Worm (Caenorhabditis elegans) whole organism, L2 larva: ENCODE data around the gene idpb-1.

Experiments
- fos-1 ChIP-seq: fragments of 150-350 bp; optimal IDR thresholded peaks from 2 replicates; lab custom pipeline; 2014; ENCODE audit warnings: missing biosample characterization, missing genetic modification characterization
- ztf-11 ChIP-seq: sonication (generic microtip); optimal IDR thresholded peaks from 2 replicates; lab custom pipeline; 2017; ENCODE audit warnings: missing biosample characterization, missing genetic modification characterization

ce11 chrII:5150829-5151228, 49.0 kb downstream of the idpb-1 start, which contains the start of gene srb-16:
- TF ChIP-seq ztf-11 (no peak), fos-1 (no peak)
